4 worm cellular contexts compared by ENCODE assay signal in genomic region chrX:9248083-9248805, ce11.
TF ChIP-seq lines count a peak whose summit lies in the region.

No protein-coding gene starts in this region.

TF ChIP-seq in whole organism, L1 larva, 84 proteins besides CTCF, POLR2A, EP300 and RAD21 (continues in another document):
- TF ChIP-seq sox-4 (tag; optimal IDR thresholded peaks at IDR 0.05; lab: Kevin White, UChicago): no peak
- no peak for TF ChIP-seq lir-3 (tag; optimal IDR thresholded peaks at IDR 0.05; lab: Kevin White, UChicago; ENCODE audit: poor library complexity)
- TF ChIP-seq elt-2 (tag; optimal IDR thresholded peaks at IDR 0.05; lab: Kevin White, UChicago): no peak
- no peak for TF ChIP-seq efl-1 (optimal IDR thresholded peaks at IDR 0.05; lab: Kevin White, UChicago)
- TF ChIP-seq efl-1 (GFP tag; optimal IDR thresholded peaks at IDR 0.05 in 1 of 2; lab: Kevin White, UChicago): peak in 1 of 2 experiments; percentile 74
- TF ChIP-seq nhr-85 (tag; lab: Kevin White, UChicago): peak; percentile 91
- TF ChIP-seq fkh-4 (tag; optimal IDR thresholded peaks at IDR 0.05; lab: Kevin White, UChicago; ENCODE audit: borderline replicate concordance): no peak
- no peak for TF ChIP-seq irx-1 (tag; optimal IDR thresholded peaks at IDR 0.05; lab: Kevin White, UChicago)
- TF ChIP-seq lin-14 (GFP tag; optimal IDR thresholded peaks at IDR 0.05; lab: Kevin White, UChicago): no peak
- TF ChIP-seq nhr-20 (tag; optimal IDR thresholded peaks at IDR 0.05; lab: Kevin White, UChicago): peak; percentile 64
- TF ChIP-seq ceh-90 (tag; optimal IDR thresholded peaks at IDR 0.05; lab: Kevin White, UChicago): no peak
- TF ChIP-seq skn-1 (tag; optimal IDR thresholded peaks at IDR 0.05; lab: Kevin White, UChicago): no peak
- TF ChIP-seq pax-3 (tag; optimal IDR thresholded peaks at IDR 0.05; lab: Kevin White, UChicago): no peak
- TF ChIP-seq nhr-71 (tag; optimal IDR thresholded peaks at IDR 0.05; lab: Kevin White, UChicago): peak; percentile 83
- no peak for TF ChIP-seq ceh-8 (GFP tag; optimal IDR thresholded peaks at IDR 0.05; lab: Kevin White, UChicago)
- no peak for TF ChIP-seq unc-86 (tag; optimal IDR thresholded peaks at IDR 0.05; lab: Kevin White, UChicago)
- TF ChIP-seq elt-3 (tag; optimal IDR thresholded peaks at IDR 0.05; lab: Kevin White, UChicago): peak in 2 of 6 experiments; percentile 6 to 71
- peak; percentile 47 for TF ChIP-seq snu-23 (GFP tag; optimal IDR thresholded peaks at IDR 0.05; lab: Kevin White, UChicago)
- TF ChIP-seq tlp-1 (tag; optimal IDR thresholded peaks at IDR 0.05; lab: Kevin White, UChicago): no peak
- TF ChIP-seq vab-15 (tag; optimal IDR thresholded peaks at IDR 0.05; lab: Kevin White, UChicago): no peak
- TF ChIP-seq lin-35 (GFP tag; optimal IDR thresholded peaks at IDR 0.05; lab: Kevin White, UChicago): peak in 1 of 2 experiments; percentile 51
- no peak for TF ChIP-seq nhr-11 (tag; optimal IDR thresholded peaks at IDR 0.05; lab: Kevin White, UChicago)
- peak in 1 of 2 experiments; percentile 10 for TF ChIP-seq mdl-1 (tag; optimal IDR thresholded peaks at IDR 0.05; lab: Kevin White, UChicago)

TF ChIP-seq in whole organism, L2 larva, 48 proteins besides CTCF, POLR2A, EP300 and RAD21:
- TF ChIP-seq lsy-2 (tag; optimal IDR thresholded peaks at IDR 0.05; lab: Kevin White, UChicago): no peak
- peak; percentile 29 for TF ChIP-seq sma-9 (GFP tag; optimal IDR thresholded peaks at IDR 0.05; lab: Kevin White, UChicago)
- TF ChIP-seq sma-9 (tag; optimal IDR thresholded peaks at IDR 0.05; lab: Kevin White, UChicago): no peak
- peak; percentile 39 for TF ChIP-seq nhr-129 (tag; optimal IDR thresholded peaks at IDR 0.05; lab: Kevin White, UChicago)
- TF ChIP-seq crh-2 (tag; optimal IDR thresholded peaks at IDR 0.05; lab: Kevin White, UChicago): peak; percentile 6
- TF ChIP-seq sem-4 (tag; optimal IDR thresholded peaks at IDR 0.05; lab: Kevin White, UChicago): no peak
- peak; percentile 47 for TF ChIP-seq nhr-21 (tag; optimal IDR thresholded peaks at IDR 0.05; lab: Kevin White, UChicago)
- no peak for TF ChIP-seq mab-5 (tag; optimal IDR thresholded peaks at IDR 0.05; lab: Kevin White, UChicago)
- no peak for TF ChIP-seq nhr-12 (tag; optimal IDR thresholded peaks at IDR 0.05; lab: Kevin White, UChicago)
- TF ChIP-seq Y55F3AM.14 (GFP tag; optimal IDR thresholded peaks at IDR 0.05; lab: Kevin White, UChicago): no peak
- TF ChIP-seq unc-55 (GFP tag; optimal IDR thresholded peaks at IDR 0.05; lab: Kevin White, UChicago): no peak

TF ChIP-seq in whole organism, L4 larva, 104 proteins besides CTCF, POLR2A, EP300 and RAD21:
- TF ChIP-seq unc-62 (GFP tag; optimal IDR thresholded peaks at IDR 0.05 in 1 of 2; lab: Kevin White, UChicago) (peak in 1 of 2 experiments; percentile 94), unc-62 (tag; optimal IDR thresholded peaks at IDR 0.05; lab: Kevin White, UChicago) (no peak), mxl-3 (GFP tag; optimal IDR thresholded peaks at IDR 0.05; lab: Kevin White, UChicago) (peak; percentile 11), T20F7.1 (GFP tag; optimal IDR thresholded peaks at IDR 0.05; lab: Kevin White, UChicago) (no peak), hlh-11 (tag; optimal IDR thresholded peaks at IDR 0.05; lab: Kevin White, UChicago) (peak; percentile 28)
TF ChIP-seq in whole organism, L4 larva: peak in this region for 3.

TF ChIP-seq in whole organism, young adult, 124 proteins besides CTCF, POLR2A, EP300 and RAD21:
- TF ChIP-seq ztf-3 (GFP tag; optimal IDR thresholded peaks at IDR 0.05; lab: Kevin White, UChicago) (no peak), dpff-1 (tag; optimal IDR thresholded peaks at IDR 0.05; lab: Kevin White, UChicago) (no peak), B0019.2 (GFP tag; conservative IDR thresholded peaks at IDR 0.05; lab: Robert Waterston, UW) (no peak), F39B2.1 (GFP tag; IDR thresholded peaks at IDR 0.05; lab: Robert Waterston, UW) (no peak), him-1 (tag; optimal IDR thresholded peaks at IDR 0.05; lab: Kevin White, UChicago) (no peak), nfyb-1 (GFP tag; IDR thresholded peaks at IDR 0.05; lab: Robert Waterston, UW) (no peak), K11D2.4 (GFP tag; IDR thresholded peaks at IDR 0.05; lab: Robert Waterston, UW) (no peak), somi-1 (GFP tag; optimal IDR thresholded peaks at IDR 0.05; lab: Kevin White, UChicago) (peak; percentile 16), ekl-4 (GFP tag; IDR thresholded peaks at IDR 0.05; lab: Robert Waterston, UW) (no peak)
